Worm (Caenorhabditis elegans) whole organism, mixed stage, embryonic: ENCODE data around the gene frpr-10.

ENCODE experiments used
- bed-3 ChIP-seq: fragments of 200-800 bp; sonication (Bioruptor generic); optimal IDR thresholded peaks from 3 replicates; lab custom pipeline; 2018; ENCODE audit warnings: mild to moderate bottlenecking, missing genetic modification characterization, moderate library complexity, missing compliant biosample characterization
- blmp-1 ChIP-seq: fragments of 150-350 bp; optimal IDR thresholded peaks from 2 replicates; lab custom pipeline; 2014; ENCODE audit warnings: missing biosample characterization, missing genetic modification characterization
- ceh-39 ChIP-seq: fragments of 150-350 bp; optimal IDR thresholded peaks from 2 replicates; lab custom pipeline; 2014; ENCODE audit warnings: missing biosample characterization, missing genetic modification characterization
- ceh-43 ChIP-seq: fragments of 200-800 bp; sonication (Bioruptor generic); optimal IDR thresholded peaks from 2 replicates; lab custom pipeline; 2018; ENCODE audit warnings: mild to moderate bottlenecking, missing genetic modification characterization, moderate library complexity, missing compliant biosample characterization
- ces-1 ChIP-seq: fragments of 150-350 bp; optimal IDR thresholded peaks from 2 replicates; lab custom pipeline; 2014; ENCODE audit warnings: missing biosample characterization, missing genetic modification reagents, missing genetic modification characterization
- drap-1 ChIP-seq: fragments of 200-800 bp; sonication (Bioruptor generic); optimal IDR thresholded peaks from 3 replicates; lab custom pipeline; 2018; ENCODE audit warnings: mild to moderate bottlenecking, missing genetic modification characterization, missing compliant biosample characterization
- elt-3 ChIP-seq: fragments of 150-350 bp; optimal IDR thresholded peaks from 2 replicates; lab custom pipeline; 2014; ENCODE audit warnings: missing biosample characterization, missing genetic modification characterization
- flh-1 ChIP-seq: fragments of 200-800 bp; sonication (Bioruptor generic); optimal IDR thresholded peaks from 2 replicates; lab custom pipeline; 2018; ENCODE audit warnings: mild to moderate bottlenecking, missing genetic modification characterization, moderate library complexity, missing compliant biosample characterization
- lin-13 ChIP-seq: fragments of 150-350 bp; optimal IDR thresholded peaks from 2 replicates; lab custom pipeline; 2014; ENCODE audit warnings: missing biosample characterization, missing genetic modification characterization
- lin-32 ChIP-seq: fragments of 200-800 bp; sonication (Bioruptor generic); optimal IDR thresholded peaks from 2 replicates; lab custom pipeline; 2018; ENCODE audit warnings: mild to moderate bottlenecking, missing genetic modification characterization, missing compliant biosample characterization
- lsy-2 ChIP-seq: fragments of 150-350 bp; optimal IDR thresholded peaks from 2 replicates; lab custom pipeline; 2014; ENCODE audit warnings: missing biosample characterization, missing genetic modification characterization
- mab-5 ChIP-seq: fragments of 150-350 bp; optimal IDR thresholded peaks from 2 replicates; lab custom pipeline; 2014; ENCODE audit warnings: missing biosample characterization, missing genetic modification characterization
- mep-1 ChIP-seq: fragments of 150-350 bp; optimal IDR thresholded peaks from 2 replicates; lab custom pipeline; 2017; ENCODE audit warnings: missing biosample characterization, missing genetic modification reagents, missing genetic modification characterization, inconsistent platforms
- mls-2 ChIP-seq: sonication (generic microtip); optimal IDR thresholded peaks from 2 replicates; lab custom pipeline; 2016; ENCODE audit warnings: mild to moderate bottlenecking, missing genetic modification characterization, moderate library complexity, missing compliant biosample characterization
- nhr-12 ChIP-seq: fragments of 150-350 bp; optimal IDR thresholded peaks from 2 replicates; lab custom pipeline; 2014; ENCODE audit warnings: missing biosample characterization, missing genetic modification characterization
- nhr-2 ChIP-seq: fragments of 150-350 bp; optimal IDR thresholded peaks from 2 replicates; lab custom pipeline; 2014; ENCODE audit warnings: missing biosample characterization, missing genetic modification characterization
- nhr-237 ChIP-seq: fragments of 150-350 bp; optimal IDR thresholded peaks from 2 replicates; lab custom pipeline; 2014; ENCODE audit warnings: missing biosample characterization, missing genetic modification characterization
- nhr-28 ChIP-seq: fragments of 150-350 bp; optimal IDR thresholded peaks from 2 replicates; lab custom pipeline; 2014; ENCODE audit warnings: missing biosample characterization, missing genetic modification characterization
- pha-4 ChIP-seq: fragments of 150-350 bp; optimal IDR thresholded peaks from 2 replicates; lab custom pipeline; 2018; ENCODE audit warnings: missing biosample characterization, missing genetic modification reagents, missing genetic modification characterization
- sem-2 ChIP-seq: fragments of 200-800 bp; sonication (Bioruptor generic); optimal IDR thresholded peaks from 2 replicates; lab custom pipeline; 2018; ENCODE audit warnings: mild to moderate bottlenecking, missing genetic modification characterization, missing compliant biosample characterization
- snpc-4 ChIP-seq: fragments of 150-350 bp; optimal IDR thresholded peaks from 2 replicates; lab custom pipeline; 2014; ENCODE audit warnings: missing biosample characterization, missing genetic modification characterization
- sptf-1 ChIP-seq: sonication (generic microtip); optimal IDR thresholded peaks from 2 replicates; lab custom pipeline; 2017; ENCODE audit warnings: mild to moderate bottlenecking, missing genetic modification characterization, moderate library complexity, missing compliant biosample characterization
- unc-120 ChIP-seq: sonication (generic microtip); optimal IDR thresholded peaks from 2 replicates; lab custom pipeline; 2017; ENCODE audit warnings: missing genetic modification characterization, missing compliant biosample characterization; ENCODE audit not compliant: poor library complexity, severe bottlenecking
- unc-39 ChIP-seq: fragments of 150-350 bp; optimal IDR thresholded peaks from 2 replicates; lab custom pipeline; 2014; ENCODE audit warnings: missing biosample characterization, missing genetic modification characterization
- unc-62 ChIP-seq: fragments of 150-350 bp; optimal IDR thresholded peaks from 2 replicates; lab custom pipeline; 2014; ENCODE audit warnings: missing biosample characterization, missing genetic modification reagents, missing genetic modification characterization
- zip-8 ChIP-seq: fragments of 150-350 bp; optimal IDR thresholded peaks from 2 replicates; lab custom pipeline; 2014; ENCODE audit warnings: missing biosample characterization, missing genetic modification characterization
- ztf-11 ChIP-seq: fragments of 150-350 bp; optimal IDR thresholded peaks from 2 replicates; lab custom pipeline; 2014; ENCODE audit warnings: missing biosample characterization, missing genetic modification characterization

Gene frpr-10

ce11 chrIV:7946457-7946856 lies 11.1 kb upstream of the frpr-10 start, which contains the start of gene czw-1:
czw-1 (minus strand) TSS chrIV:7946825.
- TF ChIP-seq unc-120 (tag; lab: Kevin White, UChicago) (no peak), nhr-12 (no peak), flh-1 (no peak), mep-1 (tag; lab: Kevin White, UChicago) (no peak), zip-8 (tag; lab: Kevin White, UChicago) (no peak), lin-13 (no peak)

- TF ChIP-seq lsy-2 (tag; lab: Kevin White, UChicago) (peak; percentile 94), pha-4 (tag; lab: Kevin White, UChicago) (peak; percentile 6), drap-1 (GFP tag; lab: Kevin White, UChicago) (peak; percentile 4), mls-2 (tag; lab: Kevin White, UChicago) (peak; percentile 23), unc-120 (tag; lab: Kevin White, UChicago) (peak; percentile 84), lin-13 (peak; percentile 50), sptf-1 (tag; lab: Kevin White, UChicago) (peak; percentile 61), mep-1 (tag; lab: Kevin White, UChicago) (peak; percentile 57), ces-1 (GFP tag; lab: Kevin White, UChicago) (peak; percentile 66)
Observed at ce11 chrIV:7946899-7947499, 10.6 kb upstream of the frpr-10 start, which contains the start of gene F20D12.12. F20D12.12 (plus strand) TSS chrIV:7947440.

ce11 chrIV:7948290-7948689 lies 9.3 kb upstream of the frpr-10 start, which contains the start of gene mcm-3AP:
mcm-3AP (plus strand) TSS chrIV:7948672.
- TF ChIP-seq lsy-2 (tag; lab: Kevin White, UChicago): peak; percentile 70

ce11 chrIV:7954006-7954405 lies 3.6 kb upstream of the frpr-10 start:
- TF ChIP-seq snpc-4 (tag; lab: Kevin White, UChicago) (no peak), ztf-11 (tag; lab: Kevin White, UChicago) (no peak), lsy-2 (tag; lab: Kevin White, UChicago) (no peak), flh-1 (no peak), mab-5 (tag; lab: Kevin White, UChicago) (no peak), lin-32 (no peak), nhr-237 (no peak), nhr-28 (no peak), drap-1 (GFP tag; lab: Kevin White, UChicago) (no peak), unc-39 (tag; lab: Kevin White, UChicago) (no peak), nhr-12 (no peak), nhr-2 (tag; lab: Kevin White, UChicago) (no peak), sem-2 (GFP tag; lab: Kevin White, UChicago) (no peak), unc-62 (GFP tag; lab: Kevin White, UChicago) (no peak)

- TF ChIP-seq lin-13: no peak
- TF ChIP-seq lin-32: no peak
- no peak for TF ChIP-seq blmp-1
- TF ChIP-seq sptf-1 (tag; lab: Kevin White, UChicago): no peak
- no peak for TF ChIP-seq ceh-43 (GFP tag; lab: Kevin White, UChicago)
- TF ChIP-seq ceh-39 (tag; lab: Kevin White, UChicago): no peak
Observed at ce11 chrIV:7955849-7956248, 1.8 kb upstream of the frpr-10 start, which contains the start of gene ceh-19. ceh-19 (minus strand) TSS chrIV:7955949.

ce11 chrIV:7956643-7957317 lies 824 bp upstream of the frpr-10 start, which contains the start of gene csr-1:
csr-1 (plus strand) TSS chrIV:7957267.
- TF ChIP-seq ceh-43 (GFP tag; lab: Kevin White, UChicago) (no peak), drap-1 (GFP tag; lab: Kevin White, UChicago) (no peak), lsy-2 (tag; lab: Kevin White, UChicago) (no peak), bed-3 (GFP tag; lab: Kevin White, UChicago) (no peak), elt-3 (tag; lab: Kevin White, UChicago) (no peak), lin-13 (no peak)
